Worm (Caenorhabditis elegans): ENCODE data around the gene B0304.4.
A peak's percentile ranks its signal among the peaks of the same experiment; 100 is the strongest.

Gene B0304.4

ce11 chrII:4518300-4518907 is 4.6 kb downstream of the B0304.4 start, which contains the start of gene hlh-1:
TSS of gene hlh-1 (plus strand) at chrII:4518574.
- TF ChIP-seq ceh-13 (GFP tag; optimal IDR thresholded peaks at IDR 0.05) (no peak), flt-1 (GFP tag; IDR thresholded peaks at IDR 0.05) (peak; percentile 33; the same call in 1 of the 2 replicates), tra-4 (tag; optimal IDR thresholded peaks at IDR 0.05) (no peak), aly-1 (tag; optimal IDR thresholded peaks at IDR 0.05) (no peak), hmbx-1 (tag; optimal IDR thresholded peaks at IDR 0.05) (no peak), tbx-11 (GFP tag; IDR thresholded peaks at IDR 0.05) (no peak), hmg-4 (GFP tag; optimal IDR thresholded peaks at IDR 0.05) (no peak), ceh-36 (tag; optimal IDR thresholded peaks at IDR 0.05) (no peak)

- TF ChIP-seq B0310.2 (tag; optimal IDR thresholded peaks at IDR 0.05) (no peak), hmg-4 (GFP tag; optimal IDR thresholded peaks at IDR 0.05) (peak; percentile 40), hmbx-1 (tag; optimal IDR thresholded peaks at IDR 0.05) (no peak)
Observed at ce11 chrII:4517254-4517653, 5.8 kb downstream of the B0304.4 start.

ce11 chrII:4516291-4516690 is 6.7 kb downstream of the B0304.4 start:
- TF ChIP-seq tbx-11 (GFP tag; IDR thresholded peaks at IDR 0.05): 0 out of 2 replicates have a peak, but pooled peaks have one; percentile 38
- TF ChIP-seq ceh-13 (GFP tag; optimal IDR thresholded peaks at IDR 0.05): no peak

ce11 chrII:4511911-4512310 is 11.1 kb downstream of the B0304.4 start, which contains the start of gene cyp-23A1:
TSS of gene cyp-23A1 (plus strand) at chrII:4512211.
- no peak for TF ChIP-seq F13C5.2 (tag; optimal IDR thresholded peaks at IDR 0.05)

- TF ChIP-seq tbx-11 (GFP tag; IDR thresholded peaks at IDR 0.05) (no peak), B0310.2 (tag; optimal IDR thresholded peaks at IDR 0.05) (no peak)
Observed at ce11 chrII:4510684-4511083, 12.3 kb downstream of the B0304.4 start.

ce11 chrII:4507669-4508068 is 15.4 kb downstream of the B0304.4 start:
- TF ChIP-seq ama-1 (optimal IDR thresholded peaks at IDR 0.05) (no peak), ceh-13 (GFP tag; optimal IDR thresholded peaks at IDR 0.05) (no peak), tra-4 (tag; optimal IDR thresholded peaks at IDR 0.05) (no peak), scrt-1 (GFP tag; IDR thresholded peaks at IDR 0.05) (no peak), tbx-11 (GFP tag; IDR thresholded peaks at IDR 0.05) (no peak), ets-7 (tag; optimal IDR thresholded peaks at IDR 0.05) (no peak), hnd-1 (tag; optimal IDR thresholded peaks at IDR 0.05) (no peak), ceh-36 (tag; optimal IDR thresholded peaks at IDR 0.05) (no peak), sea-1 (GFP tag; conservative IDR thresholded peaks at IDR 0.05) (no peak), flt-1 (GFP tag; IDR thresholded peaks at IDR 0.05) (no peak), pes-1 (GFP tag; IDR thresholded peaks at IDR 0.05) (no peak), hmg-4 (GFP tag; optimal IDR thresholded peaks at IDR 0.05) (no peak)

- TF ChIP-seq tbx-11 (GFP tag; IDR thresholded peaks at IDR 0.05) (no peak), hmg-4 (GFP tag; optimal IDR thresholded peaks at IDR 0.05) (peak; percentile 9), F13C5.2 (tag; optimal IDR thresholded peaks at IDR 0.05) (peak; percentile 32)
Observed at ce11 chrII:4506552-4507291, 16.3 kb downstream of the B0304.4 start.

- TF ChIP-seq B0310.2 (tag; optimal IDR thresholded peaks at IDR 0.05) (no peak), hmbx-1 (tag; optimal IDR thresholded peaks at IDR 0.05) (no peak), flt-1 (GFP tag; IDR thresholded peaks at IDR 0.05) (no peak), tra-4 (tag; optimal IDR thresholded peaks at IDR 0.05) (no peak), ama-1 (optimal IDR thresholded peaks at IDR 0.05) (no peak), scrt-1 (GFP tag; IDR thresholded peaks at IDR 0.05) (no peak), hnd-1 (tag; optimal IDR thresholded peaks at IDR 0.05) (no peak), aly-1 (tag; optimal IDR thresholded peaks at IDR 0.05) (no peak)
Observed at ce11 chrII:4505097-4505626, 17.9 kb downstream of the B0304.4 start, which contains the start of gene camt-1. TSS of gene camt-1 (minus strand) at chrII:4505147.

- TF ChIP-seq tra-4 (tag; optimal IDR thresholded peaks at IDR 0.05) (no peak), ceh-13 (GFP tag; optimal IDR thresholded peaks at IDR 0.05) (no peak), hmbx-1 (tag; optimal IDR thresholded peaks at IDR 0.05) (no peak), ceh-36 (tag; optimal IDR thresholded peaks at IDR 0.05) (no peak), tbx-37 (GFP tag; conservative IDR thresholded peaks at IDR 0.05) (no peak), B0310.2 (tag; optimal IDR thresholded peaks at IDR 0.05) (no peak), hnd-1 (tag; optimal IDR thresholded peaks at IDR 0.05) (no peak), sea-1 (GFP tag; conservative IDR thresholded peaks at IDR 0.05) (no peak), scrt-1 (GFP tag; IDR thresholded peaks at IDR 0.05) (no peak), aly-1 (tag; optimal IDR thresholded peaks at IDR 0.05) (no peak), ama-1 (optimal IDR thresholded peaks at IDR 0.05) (no peak), tbx-11 (GFP tag; IDR thresholded peaks at IDR 0.05) (no peak), hmg-4 (GFP tag; optimal IDR thresholded peaks at IDR 0.05) (no peak), ets-7 (tag; optimal IDR thresholded peaks at IDR 0.05) (no peak), F13C5.2 (tag; optimal IDR thresholded peaks at IDR 0.05) (no peak)
Observed at ce11 chrII:4495844-4496243, 27.2 kb downstream of the B0304.4 start.
